Fruit fly (Drosophila melanogaster): ENCODE data around the gene CG13725.

CG13725 gene

dm6 chr3L:17352812-17353211, 27.5 kb upstream of the CG13725 start (continued):
- no peak for TF ChIP-seq CG15011 (GFP tag; optimal IDR thresholded peaks at IDR 0.05)
- TF ChIP-seq oc (tag; optimal IDR thresholded peaks at IDR 0.05) = no peak
- no peak for TF ChIP-seq pum (GFP tag; optimal IDR thresholded peaks at IDR 0.05)
- TF ChIP-seq CG17361 (GFP tag; IDR thresholded peaks at IDR 0.05) = no peak
- TF ChIP-seq CG9876 (GFP tag; optimal IDR thresholded peaks at IDR 0.05) = no peak
- no peak for TF ChIP-seq nau (GFP tag; optimal IDR thresholded peaks at IDR 0.05)
- no peak for TF ChIP-seq CG13775 (GFP tag; optimal IDR thresholded peaks at IDR 0.05)
- TF ChIP-seq gsb (GFP tag; IDR thresholded peaks at IDR 0.05) = no peak
- TF ChIP-seq Trl (optimal IDR thresholded peaks at IDR 0.05) = no peak
- no peak for TF ChIP-seq Trl (GFP tag; optimal IDR thresholded peaks at IDR 0.05)
- TF ChIP-seq CG15601 (tag; optimal IDR thresholded peaks at IDR 0.05) = peak; percentile 52
- peak; percentile 42 for TF ChIP-seq CG9797 (GFP tag; optimal IDR thresholded peaks at IDR 0.05)
- TF ChIP-seq slbo (GFP tag; IDR thresholded peaks at IDR 0.05) = peak; percentile 34; the same call in 1 of the 2 replicates
- TF ChIP-seq pfk (GFP tag; optimal IDR thresholded peaks at IDR 0.05) = no peak
- peak; percentile 82 for TF ChIP-seq toy (GFP tag; IDR thresholded peaks at IDR 0.05)
- no peak for TF ChIP-seq Hr3 (GFP tag; optimal IDR thresholded peaks at IDR 0.05)
- TF ChIP-seq CG1603 (tag; optimal IDR thresholded peaks at IDR 0.05) = peak; percentile 90
- TF ChIP-seq prd (optimal IDR thresholded peaks at IDR 0.05) = no peak
- no peak for TF ChIP-seq prd (GFP tag; IDR thresholded peaks at IDR 0.05)
- no peak for TF ChIP-seq CG30431 (GFP tag; optimal IDR thresholded peaks at IDR 0.05)
- no peak for TF ChIP-seq crc (GFP tag; optimal IDR thresholded peaks at IDR 0.05)
- TF ChIP-seq CG8089 (GFP tag; optimal IDR thresholded peaks at IDR 0.05) = no peak
- peak; percentile 35 for TF ChIP-seq YL-1 (GFP tag; optimal IDR thresholded peaks at IDR 0.05)
- no peak for TF ChIP-seq gsb-n (tag; optimal IDR thresholded peaks at IDR 0.05)
- TF ChIP-seq kah (GFP tag; optimal IDR thresholded peaks at IDR 0.05) = no peak
- peak; percentile 33 for TF ChIP-seq Hmr (GFP tag; optimal IDR thresholded peaks at IDR 0.05)
- TF ChIP-seq sima (GFP tag; optimal IDR thresholded peaks at IDR 0.05) = no peak
- no peak for TF ChIP-seq wek (GFP tag; optimal IDR thresholded peaks at IDR 0.05)
- no peak for TF ChIP-seq ci (GFP tag; IDR thresholded peaks at IDR 0.05)
- TF ChIP-seq CG12391 (tag; optimal IDR thresholded peaks at IDR 0.05) = peak; percentile 19
- TF ChIP-seq danr (GFP tag; IDR thresholded peaks at IDR 0.05) = no peak
- no peak for TF ChIP-seq dmrt99B (tag; optimal IDR thresholded peaks at IDR 0.05)
- TF ChIP-seq CG17912 (GFP tag; optimal IDR thresholded peaks at IDR 0.05) = peak; percentile 34
- TF ChIP-seq NfI (GFP tag; optimal IDR thresholded peaks at IDR 0.05) = no peak
- TF ChIP-seq CG17186 (GFP tag; optimal IDR thresholded peaks at IDR 0.05) = no peak
- peak; percentile 45 for TF ChIP-seq Scr (GFP tag; IDR thresholded peaks at IDR 0.05; ENCODE audit: partially characterized antibody)
- TF ChIP-seq gcm (GFP tag; optimal IDR thresholded peaks at IDR 0.05) = no peak
- no peak for TF ChIP-seq Fer1 (GFP tag; optimal IDR thresholded peaks at IDR 0.05)
- no peak for TF ChIP-seq Mad (GFP tag; optimal IDR thresholded peaks at IDR 0.05)
- no peak for TF ChIP-seq CG14965 (GFP tag; optimal IDR thresholded peaks at IDR 0.05; ENCODE audit: borderline replicate concordance)
- TF ChIP-seq NC2α (GFP tag; optimal IDR thresholded peaks at IDR 0.05) = no peak
- no peak for TF ChIP-seq Hand (GFP tag; optimal IDR thresholded peaks at IDR 0.05)
- TF ChIP-seq CTCF (GFP tag; optimal IDR thresholded peaks at IDR 0.05) = peak; percentile 74
- no peak for TF ChIP-seq CG10543 (GFP tag; optimal IDR thresholded peaks at IDR 0.05)
- peak; percentile 15 for TF ChIP-seq Hsf (GFP tag; optimal IDR thresholded peaks at IDR 0.05)
- no peak for TF ChIP-seq HLH54F (GFP tag; optimal IDR thresholded peaks at IDR 0.05)
- no peak for TF ChIP-seq H15 (GFP tag; IDR thresholded peaks at IDR 0.05)
- TF ChIP-seq CG5180 (GFP tag; optimal IDR thresholded peaks at IDR 0.05) = no peak
- no peak for TF ChIP-seq seq (GFP tag; IDR thresholded peaks at IDR 0.05)
- peak; percentile 46 for TF ChIP-seq CG17829 (tag; optimal IDR thresholded peaks at IDR 0.05)
- TF ChIP-seq pb (GFP tag; optimal IDR thresholded peaks at IDR 0.05) = no peak
- no peak for TF ChIP-seq stc (GFP tag; IDR thresholded peaks at IDR 0.05)
- TF ChIP-seq Optix (GFP tag; IDR thresholded peaks at IDR 0.05) = no peak
